Fruit fly (Drosophila melanogaster) whole organism, pupa: ENCODE results near the gene Yod1.

Experiments
- CG10348 ChIP-seq: fragments of 200-800 bp; sonication (Bioruptor generic); IDR thresholded peaks from 2 replicates; pipeline ENCODE4 v1.3.6; 2022; ENCODE audit warnings: missing biosample characterization, missing genetic modification characterization
- CG12605 ChIP-seq: fragments of 200-800 bp; sonication (Bioruptor generic); IDR thresholded peaks from 2 replicates; pipeline ENCODE4 v1.3.6; 2022; ENCODE audit warnings: missing biosample characterization, missing genetic modification characterization
- CG13204 ChIP-seq: fragments of 200-800 bp; sonication (Bioruptor generic); optimal IDR thresholded peaks from 2 replicates; lab custom pipeline; 2018; ENCODE audit warnings: missing biosample characterization, mild to moderate bottlenecking, missing genetic modification characterization, moderate library complexity
- CG14655 ChIP-seq: fragments of 200-800 bp; sonication (Bioruptor generic); optimal IDR thresholded peaks from 3 replicates; lab custom pipeline; 2017; ENCODE audit warnings: mild to moderate bottlenecking, missing biosample characterization, missing genetic modification reagents, missing genetic modification characterization
- CG15710 ChIP-seq: fragments of 200-800 bp; sonication (Bioruptor generic); optimal IDR thresholded peaks from 2 replicates; lab custom pipeline; 2018; ENCODE audit warnings: missing biosample characterization, mild to moderate bottlenecking, missing genetic modification characterization, moderate library complexity
- CG17806 ChIP-seq: fragments of 200-800 bp; sonication (Bioruptor generic); optimal IDR thresholded peaks from 2 replicates; lab custom pipeline; 2018; ENCODE audit warnings: missing biosample characterization, mild to moderate bottlenecking, missing genetic modification characterization, moderate library complexity
- CG32121 ChIP-seq: fragments of 200-800 bp; sonication (Bioruptor generic); IDR thresholded peaks from 2 replicates; pipeline ENCODE4 v1.3.6; 2022; ENCODE audit warnings: missing biosample characterization, missing genetic modification characterization
- CG34367 ChIP-seq: fragments of 200-800 bp; sonication (Bioruptor generic); optimal IDR thresholded peaks from 2 replicates; lab custom pipeline; 2018; ENCODE audit warnings: missing biosample characterization, mild to moderate bottlenecking, missing genetic modification characterization
- CG4496 ChIP-seq: fragments of 200-800 bp; sonication (Bioruptor generic); IDR thresholded peaks from 3 replicates; pipeline ENCODE4 v1.3.6; 2022; ENCODE audit warnings: missing biosample characterization, missing genetic modification characterization
- CG8159 ChIP-seq: fragments of 200-800 bp; sonication (Bioruptor generic); optimal IDR thresholded peaks from 3 replicates; lab custom pipeline; 2018; ENCODE audit warnings: missing biosample characterization, mild to moderate bottlenecking, missing genetic modification characterization, moderate library complexity
- CG8301 ChIP-seq: fragments of 200-800 bp; sonication (Bioruptor generic); optimal IDR thresholded peaks from 2 replicates; lab custom pipeline; 2018; ENCODE audit warnings: missing biosample characterization, mild to moderate bottlenecking, missing genetic modification characterization
- CG9948 ChIP-seq: fragments of 200-800 bp; sonication (Bioruptor generic); optimal IDR thresholded peaks from 2 replicates; lab custom pipeline; 2018; ENCODE audit warnings: missing biosample characterization, mild to moderate bottlenecking, missing genetic modification characterization, moderate library complexity
- D1 ChIP-seq: fragments of 200-800 bp; sonication (Bioruptor generic); optimal IDR thresholded peaks from 2 replicates; lab custom pipeline; 2018; ENCODE audit warnings: missing biosample characterization, mild to moderate bottlenecking, missing genetic modification characterization, moderate library complexity
- EcR ChIP-seq: fragments of 200-800 bp; sonication (Bioruptor generic); optimal IDR thresholded peaks from 3 replicates; lab custom pipeline; 2019; ENCODE audit warnings: missing biosample characterization, missing genetic modification characterization, mild to moderate bottlenecking, moderate library complexity, missing genetic modification reagents
- Ets98B ChIP-seq: fragments of 200-800 bp; sonication (Bioruptor generic); IDR thresholded peaks from 2 replicates; pipeline ENCODE4 v1.3.6; 2022; ENCODE audit warnings: missing biosample characterization, missing genetic modification characterization
- Pif1A ChIP-seq: fragments of 200-800 bp; sonication (Bioruptor generic); optimal IDR thresholded peaks from 3 replicates; lab custom pipeline; 2016; ENCODE audit warnings: missing biosample characterization, missing genetic modification characterization
- Pif1B ChIP-seq: fragments of 200-800 bp; sonication (Bioruptor generic); optimal IDR thresholded peaks from 3 replicates; lab custom pipeline; 2016; ENCODE audit warnings: missing biosample characterization, missing genetic modification characterization
- Snoo ChIP-seq: fragments of 200-800 bp; sonication (Bioruptor generic); optimal IDR thresholded peaks from 3 replicates; lab custom pipeline; 2017; ENCODE audit warnings: missing biosample characterization, mild to moderate bottlenecking, missing genetic modification characterization, inconsistent platforms
- fd96Ca ChIP-seq: fragments of 200-800 bp; sonication (Bioruptor generic); IDR thresholded peaks from 3 replicates; pipeline ENCODE4 v1.3.6; 2022; ENCODE audit warnings: missing biosample characterization, missing genetic modification characterization
- gl ChIP-seq: fragments of 200-800 bp; sonication (Bioruptor generic); optimal IDR thresholded peaks from 2 replicates; lab custom pipeline; 2018; ENCODE audit warnings: missing biosample characterization, mild to moderate bottlenecking, missing genetic modification characterization
- rn ChIP-seq: fragments of 200-800 bp; sonication (Bioruptor generic); IDR thresholded peaks from 2 replicates; pipeline ENCODE4 v1.3.6; 2022; ENCODE audit warnings: missing biosample characterization, missing genetic modification characterization

The Yod1 gene

DNA sequence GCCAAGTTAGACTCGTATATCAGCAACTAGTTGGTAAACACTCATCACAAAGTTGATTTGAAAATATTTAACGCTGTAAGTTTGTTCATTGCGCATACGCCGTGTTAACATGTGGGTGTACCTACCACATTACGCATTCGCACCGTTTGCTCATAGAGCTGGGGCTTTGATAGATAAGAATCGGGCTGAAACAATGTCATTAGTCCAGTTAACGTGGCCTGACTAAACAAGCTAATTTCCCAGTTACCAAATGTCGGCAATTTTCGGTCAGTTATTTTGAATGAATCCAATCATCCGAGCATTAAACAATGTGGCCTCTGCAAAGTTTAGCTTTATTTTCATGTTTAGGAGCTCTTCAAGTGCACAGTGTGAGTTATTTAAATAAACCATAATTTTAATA is 4.5 kb upstream of the Yod1 start, which contains the start of gene CG4597:
Gene CG4597, plus strand, starts transcription at position 301 of the 400 bp plus-strand sequence.
- no peak for TF ChIP-seq CG15710 (tag; lab: Kevin White, UChicago)

DNA sequence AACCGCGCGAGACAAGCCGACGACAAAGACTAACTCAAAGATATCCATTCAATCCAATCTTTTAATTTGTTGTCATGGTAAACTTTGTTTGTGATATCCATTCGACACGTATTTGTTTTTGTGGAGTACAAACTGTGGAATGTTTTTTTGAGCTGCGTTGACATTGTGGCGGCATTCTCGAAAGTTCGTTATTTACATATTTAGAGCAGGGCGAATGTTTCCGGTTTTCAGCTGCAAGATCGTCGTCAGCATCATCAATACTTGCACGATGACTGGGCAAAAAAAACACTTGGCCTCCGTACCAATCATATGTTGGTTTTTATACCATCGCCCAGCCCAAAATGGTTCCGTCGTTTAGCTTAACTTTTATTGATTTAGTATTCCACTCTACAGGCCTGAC is 3.2 kb upstream of the Yod1 start:
- TF ChIP-seq rn = no peak
- TF ChIP-seq CG13204 = no peak
- TF ChIP-seq CG14655 = no peak
- no peak for TF ChIP-seq fd96Ca
- TF ChIP-seq CG8301 = no peak
- TF ChIP-seq CG10348 (GFP tag; lab: Robert Waterston, UW) = no peak
- no peak for TF ChIP-seq CG12605 (GFP tag; lab: Robert Waterston, UW)
- no peak for TF ChIP-seq Ets98B (GFP tag; lab: Robert Waterston, UW)
- no peak for TF ChIP-seq EcR (GFP tag; lab: Kevin White, UChicago)
- TF ChIP-seq CG9948 (tag; lab: Kevin White, UChicago) = no peak
- no peak for TF ChIP-seq gl (tag; lab: Kevin White, UChicago)
- no peak for TF ChIP-seq CG4496 (GFP tag; lab: Robert Waterston, UW)
- TF ChIP-seq Snoo (tag; lab: Kevin White, UChicago) = no peak
- TF ChIP-seq Pif1B (GFP tag; lab: Kevin White, UChicago) = no peak
- no peak for TF ChIP-seq CG17806 (tag; lab: Kevin White, UChicago)
- no peak for TF ChIP-seq D1 (tag; lab: Kevin White, UChicago)
- TF ChIP-seq Pif1A = no peak
- TF ChIP-seq CG34367 = no peak
- TF ChIP-seq CG15710 (tag; lab: Kevin White, UChicago) = no peak
- no peak for TF ChIP-seq CG8159 (tag; lab: Kevin White, UChicago)

DNA sequence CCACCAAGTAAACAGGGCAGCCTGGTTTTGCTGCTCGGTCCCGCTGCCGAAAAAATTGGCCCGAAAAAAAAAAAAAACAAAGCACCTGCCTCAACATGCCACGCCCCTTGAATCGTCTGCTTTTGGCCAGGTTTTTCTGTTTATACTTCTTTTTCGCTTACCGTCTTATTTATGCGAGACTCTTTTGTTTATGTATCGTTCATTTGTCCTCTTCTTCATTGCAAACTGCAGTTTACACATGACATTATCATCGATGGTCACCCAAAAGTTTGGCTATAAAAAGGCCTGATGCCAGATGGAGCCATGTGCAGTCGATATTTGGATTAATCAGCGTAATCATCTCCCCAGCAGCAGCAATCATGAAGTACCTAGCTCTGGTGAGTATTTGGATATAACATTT is 2.4 kb upstream of the Yod1 start, which contains the start of gene CG15212:
Gene CG15212, plus strand, starts transcription at position 301 of the 400 bp plus-strand sequence.
- TF ChIP-seq D1 (tag; lab: Kevin White, UChicago) = no peak
- TF ChIP-seq CG8301 = no peak
- no peak for TF ChIP-seq CG32121 (GFP tag; lab: Robert Waterston, UW)
- no peak for TF ChIP-seq Ets98B (GFP tag; lab: Robert Waterston, UW)
- TF ChIP-seq Snoo (tag; lab: Kevin White, UChicago) = no peak

DNA sequence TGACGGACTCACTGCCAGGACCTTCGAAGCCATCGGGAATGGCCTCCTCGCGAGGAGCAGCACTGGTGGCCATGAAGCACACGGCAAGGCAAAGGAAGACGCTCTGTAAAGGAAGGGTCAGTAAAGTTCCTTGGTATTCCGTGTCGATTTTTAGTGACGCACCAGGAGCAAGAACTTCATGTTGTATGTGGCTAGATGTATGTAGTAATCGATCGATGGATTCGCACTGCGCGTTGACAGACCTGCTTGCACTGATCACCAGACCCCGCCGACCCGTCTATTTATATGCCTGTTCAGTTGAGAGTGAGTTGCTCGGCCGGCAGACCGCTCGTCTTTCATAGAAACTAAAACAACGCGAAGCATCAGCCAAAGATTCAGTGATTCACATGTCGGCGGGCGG is 705 bp upstream of the Yod1 start, which contains the start of gene CG15213:
Gene CG15213, minus strand, starts transcription at position 255 of the 400 bp plus-strand sequence.
- TF ChIP-seq D1 (tag; lab: Kevin White, UChicago) (no peak), Pif1A (no peak), CG8301 (no peak), CG15710 (tag; lab: Kevin White, UChicago) (no peak), CG32121 (GFP tag; lab: Robert Waterston, UW) (no peak), CG8159 (tag; lab: Kevin White, UChicago) (no peak), fd96Ca (no peak), CG17806 (tag; lab: Kevin White, UChicago) (no peak)

DNA sequence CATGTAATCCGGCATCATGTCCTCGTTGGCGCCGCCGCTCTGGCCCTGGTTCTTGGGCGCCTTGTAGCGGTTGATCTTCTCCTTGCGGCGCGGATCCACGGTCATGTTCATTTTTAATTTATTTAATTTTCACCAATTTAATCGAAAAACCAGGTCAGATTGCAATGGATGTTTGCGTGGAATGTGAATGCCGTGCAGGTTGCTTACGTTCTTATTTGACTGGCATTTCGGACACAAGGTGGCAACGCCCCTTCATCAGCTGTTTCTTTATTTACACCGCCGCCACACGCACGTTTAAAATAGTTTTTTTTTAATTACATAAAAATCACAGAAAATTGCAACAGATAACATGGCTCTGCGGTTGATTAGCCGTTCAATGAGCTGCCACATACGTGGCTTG is 2.5 kb downstream of the Yod1 start, which contains the start of the genes CG10674 and CG4611:
Gene CG10674, minus strand, starts transcription at position 170 of the 400 bp plus-strand sequence.
Gene CG4611, plus strand, starts transcription at position 254 of the 400 bp plus-strand sequence.
- TF ChIP-seq CG32121 (GFP tag; lab: Robert Waterston, UW) = no peak
- no peak for TF ChIP-seq CG15710 (tag; lab: Kevin White, UChicago)
- no peak for TF ChIP-seq CG4496 (GFP tag; lab: Robert Waterston, UW)
- no peak for TF ChIP-seq Ets98B (GFP tag; lab: Robert Waterston, UW)
- no peak for TF ChIP-seq CG10348 (GFP tag; lab: Robert Waterston, UW)
- TF ChIP-seq CG17806 (tag; lab: Kevin White, UChicago) = no peak
- no peak for TF ChIP-seq Snoo (tag; lab: Kevin White, UChicago)
- no peak for TF ChIP-seq EcR (GFP tag; lab: Kevin White, UChicago)

DNA sequence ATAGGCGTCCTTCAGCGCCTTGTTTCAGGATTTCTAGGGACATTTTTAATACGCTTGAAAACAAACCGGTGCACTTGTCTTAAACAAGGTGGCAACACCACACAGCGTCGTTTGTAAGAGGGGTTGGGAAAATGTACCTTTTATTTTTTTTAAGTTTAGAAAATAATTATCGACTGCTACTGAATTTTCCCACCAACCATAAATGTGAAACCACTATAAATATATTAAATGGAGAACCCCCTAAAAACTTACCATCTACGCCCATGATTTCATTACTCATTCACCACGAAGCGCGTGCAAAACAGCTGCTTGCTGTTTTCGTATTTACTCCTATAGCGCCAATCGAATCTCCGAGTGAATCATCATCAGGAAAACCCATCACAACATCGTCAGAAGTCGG is 5.6 kb downstream of the Yod1 start, which contains the start of the genes Tcs5 and CHMP2B:
Gene Tcs5, minus strand, starts transcription at position 84 of the 400 bp plus-strand sequence.
Gene CHMP2B, plus strand, starts transcription at position 308 of the 400 bp plus-strand sequence.
- peak; percentile 100 for TF ChIP-seq CG32121 (GFP tag; lab: Robert Waterston, UW)
- peak; percentile 100 for TF ChIP-seq Pif1A
- peak; percentile 100 for TF ChIP-seq rn
- peak; percentile 100 for TF ChIP-seq CG12605 (GFP tag; lab: Robert Waterston, UW)
- peak; percentile 100 for TF ChIP-seq Ets98B (GFP tag; lab: Robert Waterston, UW)
- TF ChIP-seq EcR (GFP tag; lab: Kevin White, UChicago) = peak; percentile 71
- TF ChIP-seq D1 (tag; lab: Kevin White, UChicago) = no peak
- peak; percentile 100 for TF ChIP-seq CG9948 (tag; lab: Kevin White, UChicago)
- peak; percentile 100 for TF ChIP-seq CG14655
- peak; percentile 98 for TF ChIP-seq CG13204
- peak; percentile 100 for TF ChIP-seq CG34367
- peak; percentile 99 for TF ChIP-seq gl (tag; lab: Kevin White, UChicago)
- peak; percentile 100 for TF ChIP-seq CG4496 (GFP tag; lab: Robert Waterston, UW)
- TF ChIP-seq CG10348 (GFP tag; lab: Robert Waterston, UW) = peak; percentile 100
- peak; percentile 100 for TF ChIP-seq CG15710 (tag; lab: Kevin White, UChicago)
- TF ChIP-seq Snoo (tag; lab: Kevin White, UChicago) = peak; percentile 100
- peak; percentile 100 for TF ChIP-seq fd96Ca
- TF ChIP-seq Pif1B (GFP tag; lab: Kevin White, UChicago) = peak; percentile 100
- peak; percentile 100 for TF ChIP-seq CG8301
- TF ChIP-seq CG8159 (tag; lab: Kevin White, UChicago) = peak; percentile 100
- TF ChIP-seq CG17806 (tag; lab: Kevin White, UChicago) = peak; percentile 100
